Worm (Caenorhabditis elegans): ENCODE measurements around the gene ins-19.
A peak's percentile ranks its signal among the peaks of the same experiment; 100 is the strongest.

ins-19 gene

ce11 chrII:3076915-3077314 is 49.3 kb downstream of the ins-19 start, which contains the start of gene Y25C1A.8 (continued):
- TF ChIP-seq athp-1 (tag; optimal IDR thresholded peaks at IDR 0.05): peak; percentile 62
- peak; percentile 24 for TF ChIP-seq pha-4 (tag; optimal IDR thresholded peaks at IDR 0.05)
- peak; percentile 86 for TF ChIP-seq cebp-1 (GFP tag; IDR thresholded peaks at IDR 0.05)
- TF ChIP-seq cebp-1 (tag; optimal IDR thresholded peaks at IDR 0.05): peak; percentile 95
- TF ChIP-seq ceh-79 (tag; optimal IDR thresholded peaks at IDR 0.05): peak; percentile 9
- TF ChIP-seq lin-40 (tag; optimal IDR thresholded peaks at IDR 0.05): peak; percentile 94
- no peak for TF ChIP-seq ztf-22 (GFP tag; optimal IDR thresholded peaks at IDR 0.05)
- no peak for TF ChIP-seq B0019.2 (GFP tag; conservative IDR thresholded peaks at IDR 0.05)
- no peak; the same call in 1 of the 2 replicates for TF ChIP-seq K11D2.4 (GFP tag; IDR thresholded peaks at IDR 0.05)
- no peak for TF ChIP-seq F39B2.1 (GFP tag; IDR thresholded peaks at IDR 0.05)
- TF ChIP-seq lin-54 (GFP tag; optimal IDR thresholded peaks at IDR 0.05): peak; percentile 90
- TF ChIP-seq F55B11.4 (tag; optimal IDR thresholded peaks at IDR 0.05; ENCODE audit: borderline replicate concordance, insufficient read depth): no peak
- TF ChIP-seq nhr-120 (GFP tag; IDR thresholded peaks at IDR 0.05): no peak
- TF ChIP-seq hsf-1 (GFP tag; IDR thresholded peaks at IDR 0.05): no peak
- TF ChIP-seq ZK185.1 (tag; optimal IDR thresholded peaks at IDR 0.05; ENCODE audit: poor library complexity, severe bottlenecking): no peak
- no peak for TF ChIP-seq egl-18 (GFP tag; IDR thresholded peaks at IDR 0.05)
- no peak for TF ChIP-seq ccch-3 (GFP tag; optimal IDR thresholded peaks at IDR 0.05)
- TF ChIP-seq K12H6.12 (tag; optimal IDR thresholded peaks at IDR 0.05): peak; percentile 70
- TF ChIP-seq akir-1 (GFP tag; optimal IDR thresholded peaks at IDR 0.05): no peak
- TF ChIP-seq F22D6.2 (tag; optimal IDR thresholded peaks at IDR 0.05): peak; percentile 70
- peak; percentile 37 for TF ChIP-seq dpl-1 (GFP tag; optimal IDR thresholded peaks at IDR 0.05)
- TF ChIP-seq nhr-179 (tag; optimal IDR thresholded peaks at IDR 0.05): no peak
- TF ChIP-seq madf-10 (tag; optimal IDR thresholded peaks at IDR 0.05): peak; percentile 51
- no peak for TF ChIP-seq T26A5.8 (tag; optimal IDR thresholded peaks at IDR 0.05)
- peak; percentile 96 for TF ChIP-seq pbrm-1 (GFP tag; IDR thresholded peaks at IDR 0.05)
- no peak for TF ChIP-seq unc-130 (GFP tag; optimal IDR thresholded peaks at IDR 0.05)
- TF ChIP-seq mxl-1 (tag; optimal IDR thresholded peaks at IDR 0.05): peak; percentile 15
- no peak for TF ChIP-seq ceh-40 (GFP tag; IDR thresholded peaks at IDR 0.05)
- TF ChIP-seq lin-35 (GFP tag; optimal IDR thresholded peaks at IDR 0.05): peak; percentile 3 to 90 (median 71)
- TF ChIP-seq rpc-1 (optimal IDR thresholded peaks at IDR 0.05): peak; percentile 24
- TF ChIP-seq rpc-1 (tag; optimal IDR thresholded peaks at IDR 0.05): no peak
- no peak for TF ChIP-seq rec-8 (tag; optimal IDR thresholded peaks at IDR 0.05)
- TF ChIP-seq madf-8 (GFP tag; conservative IDR thresholded peaks at IDR 0.05): peak; percentile 28; the same call in 1 of the 2 replicates
- TF ChIP-seq ekl-4 (GFP tag; IDR thresholded peaks at IDR 0.05): peak; percentile 90; the same call in 1 of the 2 replicates
- peak; percentile 74 for TF ChIP-seq gei-17 (GFP tag; optimal IDR thresholded peaks at IDR 0.05)
- peak; percentile 70 for TF ChIP-seq F49E8.2 (tag; optimal IDR thresholded peaks at IDR 0.05; ENCODE audit: insufficient read depth)
- TF ChIP-seq nhr-90 (tag; optimal IDR thresholded peaks at IDR 0.05): no peak
- peak; percentile 60; the same call in 1 of the 2 replicates for TF ChIP-seq C06A6.2 (GFP tag; conservative IDR thresholded peaks at IDR 0.05)
- TF ChIP-seq lsl-1 (GFP tag; optimal IDR thresholded peaks at IDR 0.05): peak; percentile 97
- no peak for TF ChIP-seq bed-2 (GFP tag; IDR thresholded peaks at IDR 0.05)
- TF ChIP-seq F52B5.7 (tag; optimal IDR thresholded peaks at IDR 0.05): no peak
- TF ChIP-seq tbx-9 (tag; optimal IDR thresholded peaks at IDR 0.05; ENCODE audit: borderline replicate concordance): no peak
- peak; percentile 92 for TF ChIP-seq mcd-1 (GFP tag; IDR thresholded peaks at IDR 0.05)
- no peak for TF ChIP-seq hlh-26 (GFP tag; conservative IDR thresholded peaks at IDR 0.05)
- no peak for TF ChIP-seq dpff-1 (tag; optimal IDR thresholded peaks at IDR 0.05)
- no peak for TF ChIP-seq F37B4.10 (GFP tag; IDR thresholded peaks at IDR 0.05)
- no peak; the same call in 1 of the 2 replicates for TF ChIP-seq lir-1 (GFP tag; conservative IDR thresholded peaks at IDR 0.05)
- peak; percentile 51 for TF ChIP-seq efl-1 (GFP tag; optimal IDR thresholded peaks at IDR 0.05)
- no peak for TF ChIP-seq madf-3 (GFP tag; IDR thresholded peaks at IDR 0.05)
- peak; percentile 93 for TF ChIP-seq Y53G8AR.9 (GFP tag; conservative IDR thresholded peaks at IDR 0.05)
